Fruit fly (Drosophila melanogaster): ENCODE results near the gene CG44040.

The CG44040 gene

dm6 chr3R:15319912-15320746 lies at the start of gene CG44040, which contains the start of gene CG6276:
Gene CG44040 (plus strand): TSS chr3R:15320378.
Gene CG6276 (minus strand): TSS chr3R:15320069.
- peak; percentile 73 for TF ChIP-seq CG5204 (GFP tag; optimal IDR thresholded peaks at IDR 0.05)
- TF ChIP-seq CG33017 (tag; optimal IDR thresholded peaks at IDR 0.05), result peak; percentile 62
- no peak for TF ChIP-seq Clk (GFP tag; optimal IDR thresholded peaks at IDR 0.05)
- no peak for TF ChIP-seq kay (GFP tag; ENCODE audit: borderline replicate concordance)
- no peak for TF ChIP-seq Crg-1 (GFP tag; optimal IDR thresholded peaks at IDR 0.05)
- peak; percentile 48 for TF ChIP-seq toe (GFP tag; optimal IDR thresholded peaks at IDR 0.05)
- no peak for TF ChIP-seq Hr96 (GFP tag; optimal IDR thresholded peaks at IDR 0.05)
- peak; percentile 37 for TF ChIP-seq CG12768 (GFP tag; optimal IDR thresholded peaks at IDR 0.05)
- peak; percentile 76 for TF ChIP-seq CG7101 (tag; optimal IDR thresholded peaks at IDR 0.05)
- peak; percentile 43 for TF ChIP-seq pad (GFP tag; optimal IDR thresholded peaks at IDR 0.05)
- TF ChIP-seq CG1620 (GFP tag; optimal IDR thresholded peaks at IDR 0.05), result peak; percentile 32
- TF ChIP-seq ovo (GFP tag; optimal IDR thresholded peaks at IDR 0.05), result peak; percentile 7
- TF ChIP-seq cnc (optimal IDR thresholded peaks at IDR 0.05), result peak in 1 of 2 experiments; percentile 38
- peak; percentile 27 for TF ChIP-seq Mnt (GFP tag; optimal IDR thresholded peaks at IDR 0.05)
- peak; percentile 42 for TF ChIP-seq bab1 (GFP tag; optimal IDR thresholded peaks at IDR 0.05)
- TF ChIP-seq CG11617 (GFP tag; optimal IDR thresholded peaks at IDR 0.05), result peak; percentile 73
- TF ChIP-seq CG7045 (GFP tag; optimal IDR thresholded peaks at IDR 0.05), result peak; percentile 53
- peak; percentile 34 for TF ChIP-seq CG14711 (tag; optimal IDR thresholded peaks at IDR 0.05)
- TF ChIP-seq tj (GFP tag; optimal IDR thresholded peaks at IDR 0.05), result peak; percentile 42
- TF ChIP-seq cic (GFP tag; optimal IDR thresholded peaks at IDR 0.05), result no peak

- peak; percentile 97 for TF ChIP-seq CG14711 (tag; optimal IDR thresholded peaks at IDR 0.05)
- TF ChIP-seq Clk (GFP tag; optimal IDR thresholded peaks at IDR 0.05), result peak; percentile 94
- no peak for TF ChIP-seq kay (GFP tag; ENCODE audit: borderline replicate concordance)
- peak; percentile 98 for TF ChIP-seq CG11617 (GFP tag; optimal IDR thresholded peaks at IDR 0.05)
- TF ChIP-seq CG7045 (GFP tag; optimal IDR thresholded peaks at IDR 0.05), result peak; percentile 98
- peak; percentile 96 for TF ChIP-seq CG1620 (GFP tag; optimal IDR thresholded peaks at IDR 0.05)
- TF ChIP-seq Crg-1 (GFP tag; optimal IDR thresholded peaks at IDR 0.05), result peak; percentile 95
- TF ChIP-seq pad (GFP tag; optimal IDR thresholded peaks at IDR 0.05), result peak; percentile 90
- TF ChIP-seq bab1 (GFP tag; optimal IDR thresholded peaks at IDR 0.05), result peak; percentile 98
- TF ChIP-seq Hr96 (GFP tag; optimal IDR thresholded peaks at IDR 0.05), result peak; percentile 94
- TF ChIP-seq Mnt (GFP tag; optimal IDR thresholded peaks at IDR 0.05), result peak; percentile 96
- no peak for TF ChIP-seq CG5204 (GFP tag; optimal IDR thresholded peaks at IDR 0.05)
- TF ChIP-seq ovo (GFP tag; optimal IDR thresholded peaks at IDR 0.05), result peak; percentile 91
- TF ChIP-seq tj (GFP tag; optimal IDR thresholded peaks at IDR 0.05), result peak; percentile 88
- TF ChIP-seq cic (GFP tag; optimal IDR thresholded peaks at IDR 0.05), result peak; percentile 77
- peak; percentile 98 for TF ChIP-seq CG33017 (tag; optimal IDR thresholded peaks at IDR 0.05)
- TF ChIP-seq CG12768 (GFP tag; optimal IDR thresholded peaks at IDR 0.05), result peak; percentile 98
- peak; percentile 98 for TF ChIP-seq toe (GFP tag; optimal IDR thresholded peaks at IDR 0.05)
- peak; percentile 99 for TF ChIP-seq CG7101 (tag; optimal IDR thresholded peaks at IDR 0.05)
- TF ChIP-seq cnc (optimal IDR thresholded peaks at IDR 0.05), result no peak
These were observed 45.0 kb upstream of the CG44040 start, which contains the start of the genes Cp190 and CG4338 for dm6 chr3R:15275158-15275623. Gene Cp190 (minus strand): TSS chr3R:15275241. Gene CG4338 (plus strand): TSS chr3R:15275522.

dm6 chr3R:15277926-15278869 lies 42.0 kb upstream of the CG44040 start, which contains the start of the genes MRG15 and Tm1:
Gene MRG15 (minus strand): TSS chr3R:15278109.
Gene Tm1 (plus strand): TSS chr3R:15278220.
- TF ChIP-seq tj (GFP tag; optimal IDR thresholded peaks at IDR 0.05), result peak; percentile 22
- peak; percentile 69 for TF ChIP-seq Mnt (GFP tag; optimal IDR thresholded peaks at IDR 0.05)
- no peak for TF ChIP-seq toe (GFP tag; optimal IDR thresholded peaks at IDR 0.05)
- TF ChIP-seq CG33017 (tag; optimal IDR thresholded peaks at IDR 0.05), result no peak
- TF ChIP-seq kay (GFP tag; ENCODE audit: borderline replicate concordance), result no peak
- no peak for TF ChIP-seq cnc (optimal IDR thresholded peaks at IDR 0.05)
- TF ChIP-seq pad (GFP tag; optimal IDR thresholded peaks at IDR 0.05), result no peak
- peak; percentile 7 for TF ChIP-seq CG11617 (GFP tag; optimal IDR thresholded peaks at IDR 0.05)
- TF ChIP-seq Clk (GFP tag; optimal IDR thresholded peaks at IDR 0.05), result no peak
- TF ChIP-seq ovo (GFP tag; optimal IDR thresholded peaks at IDR 0.05), result no peak
- TF ChIP-seq CG1620 (GFP tag; optimal IDR thresholded peaks at IDR 0.05), result no peak
- TF ChIP-seq cic (GFP tag; optimal IDR thresholded peaks at IDR 0.05), result no peak
- TF ChIP-seq CG7045 (GFP tag; optimal IDR thresholded peaks at IDR 0.05), result no peak
- no peak for TF ChIP-seq Crg-1 (GFP tag; optimal IDR thresholded peaks at IDR 0.05)
- no peak for TF ChIP-seq CG12768 (GFP tag; optimal IDR thresholded peaks at IDR 0.05)
- TF ChIP-seq bab1 (GFP tag; optimal IDR thresholded peaks at IDR 0.05), result no peak
- peak; percentile 15 for TF ChIP-seq CG14711 (tag; optimal IDR thresholded peaks at IDR 0.05)

dm6 chr3R:15280619-15281334 lies 39.4 kb upstream of the CG44040 start:
- no peak for TF ChIP-seq CG12768 (GFP tag; optimal IDR thresholded peaks at IDR 0.05)
- peak; percentile 16 for TF ChIP-seq CG14711 (tag; optimal IDR thresholded peaks at IDR 0.05)
- no peak for TF ChIP-seq Crg-1 (GFP tag; optimal IDR thresholded peaks at IDR 0.05)
- TF ChIP-seq CG11617 (GFP tag; optimal IDR thresholded peaks at IDR 0.05), result peak; percentile 38
- TF ChIP-seq Clk (GFP tag; optimal IDR thresholded peaks at IDR 0.05), result no peak
- TF ChIP-seq Mnt (GFP tag; optimal IDR thresholded peaks at IDR 0.05), result no peak
- no peak for TF ChIP-seq cic (GFP tag; optimal IDR thresholded peaks at IDR 0.05)
- TF ChIP-seq CG7045 (GFP tag; optimal IDR thresholded peaks at IDR 0.05), result no peak
- peak; percentile 8 for TF ChIP-seq CG7101 (tag; optimal IDR thresholded peaks at IDR 0.05)
- no peak for TF ChIP-seq kay (GFP tag; ENCODE audit: borderline replicate concordance)
- TF ChIP-seq bab1 (GFP tag; optimal IDR thresholded peaks at IDR 0.05), result peak; percentile 34
- no peak for TF ChIP-seq CG33017 (tag; optimal IDR thresholded peaks at IDR 0.05)
- no peak for TF ChIP-seq Hr96 (GFP tag; optimal IDR thresholded peaks at IDR 0.05)
- peak; percentile 9 for TF ChIP-seq tj (GFP tag; optimal IDR thresholded peaks at IDR 0.05)
- no peak for TF ChIP-seq CG5204 (GFP tag; optimal IDR thresholded peaks at IDR 0.05)
- no peak for TF ChIP-seq CG1620 (GFP tag; optimal IDR thresholded peaks at IDR 0.05)
- peak; percentile 21 for TF ChIP-seq pad (GFP tag; optimal IDR thresholded peaks at IDR 0.05)
- TF ChIP-seq toe (GFP tag; optimal IDR thresholded peaks at IDR 0.05), result no peak

All from whole organism, adult.